Fruit fly (Drosophila melanogaster) whole organism, prepupa: ENCODE measurements around the gene Ccn.

Source experiments
- CG11762 ChIP-seq: fragments of 200-800 bp; sonication (Bioruptor generic); optimal IDR thresholded peaks from 3 replicates; lab custom pipeline; 2016; ENCODE audit warnings: missing biosample characterization, missing genetic modification characterization; ENCODE audit not compliant: insufficient read depth
- CG16779 ChIP-seq: fragments of 200-800 bp; sonication (Bioruptor generic); optimal IDR thresholded peaks from 3 replicates; lab custom pipeline; 2017; ENCODE audit warnings: missing biosample characterization, mild to moderate bottlenecking, missing genetic modification characterization
- CG3919 ChIP-seq: fragments of 200-800 bp; sonication (Bioruptor generic); optimal IDR thresholded peaks from 3 replicates; lab custom pipeline; 2016; ENCODE audit warnings: missing biosample characterization, missing genetic modification characterization
- Hr4 ChIP-seq: fragments of 200-800 bp; sonication (Bioruptor generic); optimal IDR thresholded peaks from 3 replicates; lab custom pipeline; 2016; ENCODE audit warnings: missing biosample characterization, missing genetic modification characterization
- Lpt ChIP-seq: fragments of 200-800 bp; sonication (Bioruptor generic); optimal IDR thresholded peaks from 3 replicates; lab custom pipeline; 2016; ENCODE audit warnings: missing biosample characterization, missing genetic modification characterization
- net ChIP-seq: fragments of 200-800 bp; sonication (Bioruptor generic); optimal IDR thresholded peaks from 3 replicates; lab custom pipeline; 2016; ENCODE audit warnings: missing biosample characterization, missing genetic modification characterization

- TF ChIP-seq Hr4 (GFP tag; lab: Kevin White, UChicago) (no peak), net (GFP tag; lab: Kevin White, UChicago) (no peak), CG11762 (GFP tag; lab: Kevin White, UChicago) (no peak), CG16779 (tag; lab: Kevin White, UChicago) (no peak), CG3919 (GFP tag; lab: Kevin White, UChicago) (peak; percentile 13), Lpt (GFP tag; lab: Kevin White, UChicago) (no peak)
Observed at dm6 chr3L:17651717-17652651, 37.8 kb upstream of the Ccn start.
